Fruit fly (Drosophila melanogaster): ENCODE results near the gene sisA.

Gene sisA

dm6 chrX:11340719-11341322 is 18.7 kb upstream of the sisA start:
- TF ChIP-seq CTCF (optimal IDR thresholded peaks at IDR 0.05) (no peak), CG8478 (optimal IDR thresholded peaks at IDR 0.05) (no peak)

dm6 chrX:11339868-11340548 is 17.9 kb upstream of the sisA start, which contains the start of the genes CG34348 and Kap3:
Gene CG34348 (plus strand): TSS chrX:11339873.
Gene Kap3 (minus strand): TSS chrX:11340084.
- no peak for TF ChIP-seq CTCF (optimal IDR thresholded peaks at IDR 0.05)
- no peak for TF ChIP-seq CG8478 (optimal IDR thresholded peaks at IDR 0.05)

dm6 chrX:11338973-11339867 is 17.1 kb upstream of the sisA start:
- TF ChIP-seq CTCF (optimal IDR thresholded peaks at IDR 0.05): peak in 1 of 2 experiments; percentile 34
- no peak for TF ChIP-seq CG8478 (optimal IDR thresholded peaks at IDR 0.05)

- TF ChIP-seq CG8478 (optimal IDR thresholded peaks at IDR 0.05) (no peak), CTCF (optimal IDR thresholded peaks at IDR 0.05) (no peak)
These were observed 16.0 kb upstream of the sisA start for dm6 chrX:11338047-11338747.

DNA sequence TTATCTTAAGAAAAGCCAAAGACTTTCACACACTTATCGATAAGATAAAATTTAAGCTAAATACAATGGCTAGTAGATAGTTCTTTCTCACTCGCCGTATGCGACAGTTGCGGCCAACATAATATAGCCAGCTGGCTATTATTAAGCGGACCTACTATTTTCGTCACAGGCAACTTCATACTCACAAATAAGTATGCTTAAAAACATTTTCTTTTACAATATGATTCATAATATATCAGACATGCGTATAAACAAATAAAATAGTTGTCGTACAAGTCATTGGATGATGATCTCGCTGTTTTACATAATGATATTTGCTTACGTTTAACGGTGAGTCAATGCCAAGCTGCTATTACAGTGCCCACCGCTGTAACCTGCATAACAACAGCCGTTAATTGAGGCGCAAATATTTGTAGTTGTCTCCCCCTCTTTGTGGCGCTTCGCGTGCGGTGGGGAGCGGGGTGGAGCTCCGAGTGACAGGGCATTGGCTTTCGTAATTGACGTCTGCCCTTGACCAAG is 4.1 kb upstream of the sisA start:
- no peak for TF ChIP-seq CTCF (optimal IDR thresholded peaks at IDR 0.05)
- TF ChIP-seq CG8478 (optimal IDR thresholded peaks at IDR 0.05): no peak

dm6 chrX:11325175-11325768 is 3.1 kb upstream of the sisA start, which contains the start of gene Gapvd1:
Gene Gapvd1 (plus strand): TSS chrX:11325385.
- TF ChIP-seq CG8478 (optimal IDR thresholded peaks at IDR 0.05) (no peak), CTCF (optimal IDR thresholded peaks at IDR 0.05) (peak in 1 of 2 experiments; percentile 6)

- TF ChIP-seq CG8478 (optimal IDR thresholded peaks at IDR 0.05) (no peak), CTCF (optimal IDR thresholded peaks at IDR 0.05) (no peak)
These were observed 502 bp upstream of the sisA start for dm6 chrX:11322659-11323058.

DNA sequence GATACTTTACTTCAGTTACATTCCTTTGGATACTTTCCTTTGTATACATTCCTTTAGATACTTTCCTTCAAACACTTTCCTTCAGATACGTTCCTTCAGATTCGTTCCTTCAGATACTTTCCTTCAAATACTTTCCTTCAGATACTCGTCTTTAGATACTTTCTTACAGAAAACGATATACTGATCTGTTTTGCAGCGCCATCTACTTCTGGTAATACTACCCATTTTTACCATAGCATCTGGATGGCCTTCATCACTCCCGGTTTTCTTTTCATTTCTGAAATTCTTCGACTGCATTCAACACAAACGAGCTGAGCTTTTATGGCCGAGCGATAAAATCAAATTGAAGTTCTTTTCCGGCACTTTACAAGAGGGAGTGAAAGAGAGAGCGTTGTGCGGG is 2.2 kb downstream of the sisA start:
- TF ChIP-seq CTCF (optimal IDR thresholded peaks at IDR 0.05) (peak; percentile 80), CG8478 (optimal IDR thresholded peaks at IDR 0.05) (no peak)

DNA sequence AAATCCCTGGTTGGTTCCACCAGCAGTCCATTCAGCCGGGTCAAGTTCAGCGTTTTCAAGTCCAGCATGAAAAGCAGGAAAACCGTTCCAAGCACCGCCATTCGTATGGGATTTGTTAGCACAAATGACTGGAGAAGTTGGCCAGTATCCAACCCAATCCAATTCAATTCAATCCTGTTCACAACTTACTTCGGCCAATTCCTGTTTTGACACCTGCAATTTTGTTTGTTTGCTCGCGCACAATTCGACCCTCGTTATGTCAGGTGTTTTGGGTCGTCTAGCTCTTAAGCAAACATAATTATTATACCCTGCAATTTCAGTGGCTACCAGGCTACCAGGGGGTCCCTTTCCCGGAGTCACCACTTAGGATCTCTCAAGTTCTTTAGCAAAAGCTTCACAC is 11.0 kb downstream of the sisA start, which contains the start of gene Ir10a:
Gene Ir10a (minus strand): TSS at position 101 of the 400 bp plus-strand sequence.
- TF ChIP-seq CTCF (optimal IDR thresholded peaks at IDR 0.05) (no peak), CG8478 (optimal IDR thresholded peaks at IDR 0.05) (no peak)

dm6 chrX:11302683-11303082 is 19.5 kb downstream of the sisA start, which contains the start of gene CG44422:
Gene CG44422 (minus strand): TSS chrX:11302783.
- no peak for TF ChIP-seq CTCF (optimal IDR thresholded peaks at IDR 0.05)
- no peak for TF ChIP-seq CG8478 (optimal IDR thresholded peaks at IDR 0.05)

- TF ChIP-seq CTCF (optimal IDR thresholded peaks at IDR 0.05): no peak
- no peak for TF ChIP-seq CG8478 (optimal IDR thresholded peaks at IDR 0.05)
These were observed 26.6 kb downstream of the sisA start for dm6 chrX:11295412-11296006.

dm6 chrX:11293567-11293966 is 28.6 kb downstream of the sisA start:
- TF ChIP-seq CG8478 (optimal IDR thresholded peaks at IDR 0.05) (no peak), CTCF (optimal IDR thresholded peaks at IDR 0.05) (no peak)

DNA sequence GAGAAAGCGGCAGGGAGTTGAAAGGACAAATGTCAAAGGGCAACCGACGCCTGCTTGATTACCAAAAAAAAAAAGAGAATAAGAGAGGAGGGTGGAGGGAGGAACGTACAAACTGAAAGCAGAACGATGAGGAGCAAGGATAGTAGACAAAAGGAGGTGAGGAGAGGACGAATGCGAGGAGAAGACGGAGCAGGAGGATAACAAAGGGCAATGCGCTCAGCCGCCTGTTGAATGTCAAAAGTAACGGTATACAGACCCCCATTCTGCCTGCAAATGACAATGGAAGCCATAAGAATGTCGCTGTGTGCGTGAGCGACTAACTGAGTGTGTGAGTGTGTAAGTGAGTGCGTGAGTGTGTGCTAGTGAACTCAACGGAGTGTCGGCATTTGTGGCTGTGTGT is 37.2 kb downstream of the sisA start:
- TF ChIP-seq CTCF (optimal IDR thresholded peaks at IDR 0.05) (no peak), CG8478 (optimal IDR thresholded peaks at IDR 0.05) (no peak)

dm6 chrX:11283570-11283969 is 38.6 kb downstream of the sisA start:
- TF ChIP-seq CG8478 (optimal IDR thresholded peaks at IDR 0.05): no peak
- TF ChIP-seq CTCF (optimal IDR thresholded peaks at IDR 0.05): no peak

Measured in S2 (cell line).